Worm (Caenorhabditis elegans) whole organism, mixed stage, embryonic: ENCODE data around the gene srab-24.

Experiments
- lsy-2 ChIP-seq: fragments of 150-350 bp; optimal IDR thresholded peaks from 2 replicates; lab custom pipeline; 2014; ENCODE audit warnings: missing biosample characterization, missing genetic modification characterization
- mep-1 ChIP-seq: fragments of 150-350 bp; optimal IDR thresholded peaks from 2 replicates; lab custom pipeline; 2017; ENCODE audit warnings: missing biosample characterization, missing genetic modification reagents, missing genetic modification characterization, inconsistent platforms
- pha-4 ChIP-seq: fragments of 150-350 bp; optimal IDR thresholded peaks from 2 replicates; lab custom pipeline; 2018; ENCODE audit warnings: missing biosample characterization, missing genetic modification reagents, missing genetic modification characterization
- snpc-4 ChIP-seq: fragments of 150-350 bp; optimal IDR thresholded peaks from 2 replicates; lab custom pipeline; 2014; ENCODE audit warnings: missing biosample characterization, missing genetic modification characterization
- tbx-8 ChIP-seq: fragments of 200-800 bp; sonication (Bioruptor generic); optimal IDR thresholded peaks from 2 replicates; lab custom pipeline; 2018; ENCODE audit warnings: mild to moderate bottlenecking, missing genetic modification characterization, moderate library complexity, missing compliant biosample characterization

DNA sequence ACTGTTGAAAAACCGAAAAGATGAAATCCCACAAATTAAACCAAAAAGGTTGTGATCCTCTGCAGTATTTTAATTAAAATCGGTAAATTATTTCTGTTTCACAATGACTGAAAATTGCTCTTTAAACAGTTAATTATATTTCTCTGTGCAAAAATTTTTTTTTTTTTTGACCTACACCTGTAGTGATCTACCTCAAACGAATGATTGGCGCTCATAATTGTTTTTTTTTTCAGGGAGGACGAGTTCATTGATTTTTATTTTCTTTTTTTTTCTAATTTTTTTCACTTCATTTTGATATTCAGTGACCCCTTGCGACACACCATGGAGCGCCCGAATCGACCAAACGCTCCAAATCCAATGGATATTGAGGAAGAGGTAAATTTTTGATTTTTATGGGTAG lies 53.8 kb downstream of the srab-24 start, which contains the start of gene F02H6.2:
- TF ChIP-seq tbx-8 (GFP tag; lab: Kevin White, UChicago) (no peak), pha-4 (no peak), lsy-2 (tag; lab: Kevin White, UChicago) (no peak), snpc-4 (tag; lab: Kevin White, UChicago) (no peak), mep-1 (tag; lab: Kevin White, UChicago) (no peak)
